Worm (Caenorhabditis elegans) whole organism, midembryonic: Measurements from ENCODE around the gene idpp-1.

Source experiments
- T22C8.4 ChIP-seq: fragments of 200-800 bp; sonication (Bioruptor generic); IDR thresholded peaks from 2 replicates; pipeline ENCODE4 v1.3.6; 2022; ENCODE audit warnings: missing genetic modification characterization, missing compliant biosample characterization
- cog-1 ChIP-seq: sonication (generic microtip); optimal IDR thresholded peaks from 2 replicates; lab custom pipeline; 2016; ENCODE audit warnings: missing genetic modification characterization, missing compliant biosample characterization
- flt-1 ChIP-seq: fragments of 200-800 bp; sonication (Bioruptor generic); IDR thresholded peaks from 2 replicates; pipeline ENCODE4 v1.3.6; 2022; ENCODE audit warnings: missing genetic modification characterization, missing compliant biosample characterization
- klf-2 ChIP-seq: fragments of 200-800 bp; sonication (Bioruptor generic); conservative IDR thresholded peaks from 2 replicates; pipeline ENCODE4 v1.3.6; 2022; ENCODE audit warnings: missing genetic modification reagents, missing genetic modification characterization, missing compliant biosample characterization
- med-1 ChIP-seq: sonication (generic microtip); optimal IDR thresholded peaks from 2 replicates; lab custom pipeline; 2017; ENCODE audit warnings: missing genetic modification characterization, mild to moderate bottlenecking, missing compliant biosample characterization, antibody characterized with exemption, missing genetic modification reagents; ENCODE audit not compliant: insufficient read depth
- ref-1 ChIP-seq: fragments of 200-800 bp; sonication (Bioruptor generic); conservative IDR thresholded peaks from 2 replicates; pipeline ENCODE4 v1.3.6; 2022; ENCODE audit warnings: missing genetic modification reagents, missing genetic modification characterization, missing compliant biosample characterization
- tab-1 ChIP-seq: fragments of 200-800 bp; sonication (Bioruptor generic); IDR thresholded peaks from 2 replicates; pipeline ENCODE4 v1.3.6; 2022; ENCODE audit warnings: missing genetic modification characterization, missing compliant biosample characterization
- ztf-23 ChIP-seq: fragments of 200-800 bp; sonication (Bioruptor generic); IDR thresholded peaks from 2 replicates; pipeline ENCODE4 v1.3.6; 2022; ENCODE audit warnings: missing genetic modification reagents, missing genetic modification characterization, missing compliant biosample characterization
- ztf-29 ChIP-seq: fragments of 200-800 bp; sonication (Bioruptor generic); IDR thresholded peaks from 2 replicates; pipeline ENCODE4 v1.3.6; 2022; ENCODE audit warnings: missing genetic modification reagents, missing genetic modification characterization, missing compliant biosample characterization

idpp-1 gene

DNA sequence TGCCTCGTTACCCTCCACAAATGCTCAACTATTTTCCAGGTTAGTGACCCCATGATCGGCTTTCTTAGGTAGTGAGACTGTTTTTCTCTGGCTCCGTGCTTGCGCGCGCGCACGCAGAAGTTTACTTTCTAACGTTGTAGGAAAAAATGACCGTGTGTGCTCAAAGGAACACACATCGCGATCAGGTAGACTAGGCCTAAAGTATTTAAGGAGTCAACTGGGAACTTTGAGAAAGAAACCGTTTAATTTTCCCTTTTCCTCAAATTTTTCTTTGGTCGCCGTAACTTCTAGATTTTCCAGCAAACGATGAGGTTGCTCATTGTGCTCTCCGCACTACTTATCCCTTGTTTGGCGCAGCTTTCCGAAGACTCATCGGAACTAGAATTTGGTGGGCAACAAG is at the start of gene idpp-1:
TSS of gene idpp-1 (plus strand) at position 301 of the 400 bp plus-strand sequence.
- TF ChIP-seq klf-2 (GFP tag; lab: Robert Waterston, UW) (no peak), ztf-23 (GFP tag; lab: Robert Waterston, UW) (no peak), T22C8.4 (no peak), tab-1 (no peak), ref-1 (no peak), ztf-29 (GFP tag; lab: Robert Waterston, UW) (no peak), med-1 (GFP tag; lab: Kevin White, UChicago) (no peak), cog-1 (tag; lab: Kevin White, UChicago) (no peak), flt-1 (GFP tag; lab: Robert Waterston, UW) (no peak)

DNA sequence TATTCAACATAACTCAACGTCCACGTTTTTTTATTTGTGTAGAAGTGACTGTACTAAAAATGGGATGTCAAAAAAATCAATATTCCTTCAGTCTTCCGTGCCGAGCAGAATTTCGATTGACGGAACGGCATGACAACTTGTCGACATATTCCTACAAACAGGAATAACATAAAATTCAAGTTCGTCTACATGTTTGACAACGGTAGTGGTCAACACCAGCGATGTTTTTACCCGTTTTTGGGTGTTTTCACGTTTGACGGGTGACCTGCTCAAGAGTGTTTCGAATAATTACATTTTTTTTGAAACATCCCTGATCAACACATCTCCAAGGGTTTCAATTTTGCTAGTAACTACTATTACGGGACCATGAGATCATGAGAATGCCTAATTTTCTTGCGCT is 48.5 kb upstream of the idpp-1 start, which contains the start of gene W02B3.7:
TSS of gene W02B3.7 (minus strand) at position 101 of the 400 bp plus-strand sequence.
- no peak for TF ChIP-seq klf-2 (GFP tag; lab: Robert Waterston, UW)
- TF ChIP-seq T22C8.4 = no peak
- TF ChIP-seq ztf-29 (GFP tag; lab: Robert Waterston, UW) = no peak
- TF ChIP-seq med-1 (GFP tag; lab: Kevin White, UChicago) = no peak
- TF ChIP-seq cog-1 (tag; lab: Kevin White, UChicago) = no peak
- no peak for TF ChIP-seq ztf-23 (GFP tag; lab: Robert Waterston, UW)
- no peak for TF ChIP-seq ref-1
- no peak for TF ChIP-seq tab-1
- TF ChIP-seq flt-1 (GFP tag; lab: Robert Waterston, UW) = no peak

DNA sequence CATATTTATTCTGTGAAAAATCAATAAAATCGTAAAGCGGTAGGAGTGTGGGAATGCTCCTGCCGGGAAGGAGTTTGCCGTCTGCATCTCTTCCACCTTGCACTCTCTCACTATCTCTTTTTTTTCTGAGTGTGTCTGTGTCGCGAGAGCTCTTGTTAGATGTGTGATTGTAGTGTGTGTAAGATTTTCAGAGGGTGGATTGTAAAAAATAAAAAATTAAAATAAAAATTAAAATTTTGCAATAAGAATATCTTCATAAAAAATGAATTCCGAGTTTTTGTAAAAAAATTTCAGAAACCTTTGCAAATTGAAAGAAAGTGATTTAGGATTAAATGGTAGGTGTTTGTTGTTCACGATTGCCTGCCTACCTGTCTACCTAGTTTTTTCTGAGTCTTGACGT is 44.1 kb upstream of the idpp-1 start, which contains the start of gene sel-15:
TSS of gene sel-15 (minus strand) at position 101 of the 400 bp plus-strand sequence.
- TF ChIP-seq cog-1 (tag; lab: Kevin White, UChicago) (no peak), ztf-23 (GFP tag; lab: Robert Waterston, UW) (no peak), ref-1 (no peak), klf-2 (GFP tag; lab: Robert Waterston, UW) (no peak), ztf-29 (GFP tag; lab: Robert Waterston, UW) (no peak), flt-1 (GFP tag; lab: Robert Waterston, UW) (no peak)

DNA sequence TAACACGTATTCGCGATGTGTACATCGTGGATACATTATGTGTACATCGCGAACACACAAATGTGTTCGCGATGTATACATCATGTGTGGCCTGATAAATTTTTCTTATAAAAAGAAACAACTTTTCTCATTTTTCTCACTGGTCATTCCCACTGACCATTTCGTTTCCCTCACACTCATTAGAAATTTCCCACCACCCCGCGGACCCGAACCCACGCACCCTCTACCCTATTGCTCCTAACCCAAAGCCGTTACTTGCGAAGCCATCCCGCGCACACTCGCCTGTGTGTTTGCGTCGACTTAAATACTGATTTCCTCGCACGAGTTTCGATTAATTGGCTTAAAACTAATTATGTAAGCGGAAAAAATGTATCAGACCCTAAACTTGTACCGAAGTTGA is 41.7 kb upstream of the idpp-1 start:
- TF ChIP-seq klf-2 (GFP tag; lab: Robert Waterston, UW) (no peak), ref-1 (peak; percentile 38; the same call in 1 of the 2 replicates), ztf-23 (GFP tag; lab: Robert Waterston, UW) (no peak), T22C8.4 (no peak), cog-1 (tag; lab: Kevin White, UChicago) (no peak), med-1 (GFP tag; lab: Kevin White, UChicago) (no peak), flt-1 (GFP tag; lab: Robert Waterston, UW) (no peak), tab-1 (peak; percentile 68; the same call in 1 of the 2 replicates), ztf-29 (GFP tag; lab: Robert Waterston, UW) (no peak)

DNA sequence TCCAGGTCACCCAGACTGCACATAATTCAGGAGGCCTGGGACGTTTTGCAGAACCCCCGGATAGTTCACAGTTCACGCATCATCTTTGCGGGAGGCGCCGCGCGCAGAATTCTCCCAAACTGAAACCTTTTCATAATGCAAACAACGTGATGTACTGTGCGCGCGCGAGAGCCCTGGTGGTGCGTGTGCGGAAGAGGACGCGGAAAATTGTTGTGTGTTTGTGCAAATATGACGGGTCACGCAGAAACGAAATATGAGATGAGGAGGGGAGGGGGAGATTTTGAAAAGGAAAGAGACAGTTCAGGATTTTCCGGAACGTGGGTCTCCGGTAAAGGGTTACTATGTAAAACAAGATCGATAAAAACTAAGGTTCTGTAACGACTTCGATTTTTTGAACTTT is 30.4 kb upstream of the idpp-1 start:
- no peak for TF ChIP-seq klf-2 (GFP tag; lab: Robert Waterston, UW)
- no peak for TF ChIP-seq T22C8.4
- no peak for TF ChIP-seq tab-1
- TF ChIP-seq ztf-29 (GFP tag; lab: Robert Waterston, UW) = no peak

DNA sequence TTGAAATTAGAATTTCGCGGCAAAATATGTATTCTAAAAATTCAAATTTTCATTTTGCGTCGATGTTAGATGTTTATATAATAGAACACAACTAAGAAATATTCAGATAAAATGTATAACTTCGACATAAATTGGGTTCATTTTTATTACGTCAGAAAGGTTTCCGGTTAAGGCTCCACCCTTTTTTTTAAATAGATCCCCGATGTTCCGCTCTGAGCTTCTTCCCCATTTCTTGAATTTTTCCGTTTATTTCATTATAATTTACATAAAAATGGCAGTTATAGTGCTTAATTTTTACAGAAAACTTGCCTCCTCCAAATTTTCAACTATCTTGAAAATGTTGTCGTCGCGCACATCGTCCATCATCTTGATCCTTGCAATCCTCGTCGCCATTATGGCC is 15.7 kb upstream of the idpp-1 start, which contains the start of gene flp-24:
TSS of gene flp-24 (plus strand) at position 301 of the 400 bp plus-strand sequence.
- TF ChIP-seq tab-1 (no peak), klf-2 (GFP tag; lab: Robert Waterston, UW) (no peak), ref-1 (no peak), med-1 (GFP tag; lab: Kevin White, UChicago) (no peak), ztf-29 (GFP tag; lab: Robert Waterston, UW) (no peak)

DNA sequence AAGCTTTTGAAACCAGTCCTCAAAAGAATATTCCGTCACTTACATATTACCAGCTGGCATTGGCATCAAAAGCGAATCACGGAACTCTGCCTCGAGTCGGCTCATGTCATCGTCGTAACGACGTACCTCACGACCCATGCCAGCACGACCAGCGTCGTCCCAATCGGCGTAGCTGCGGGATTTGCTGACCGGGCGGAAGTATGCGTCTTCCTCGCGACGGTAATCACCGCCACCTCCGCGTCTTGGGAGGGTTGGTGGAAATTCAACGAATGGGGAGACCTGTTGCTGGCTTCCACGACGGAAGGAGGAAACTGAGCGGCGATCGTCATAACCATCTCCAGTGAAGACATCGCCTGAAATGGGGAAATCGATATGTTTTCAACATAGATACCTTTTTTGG is 12.4 kb upstream of the idpp-1 start:
- TF ChIP-seq klf-2 (GFP tag; lab: Robert Waterston, UW) (no peak), tab-1 (no peak), ztf-29 (GFP tag; lab: Robert Waterston, UW) (no peak)

DNA sequence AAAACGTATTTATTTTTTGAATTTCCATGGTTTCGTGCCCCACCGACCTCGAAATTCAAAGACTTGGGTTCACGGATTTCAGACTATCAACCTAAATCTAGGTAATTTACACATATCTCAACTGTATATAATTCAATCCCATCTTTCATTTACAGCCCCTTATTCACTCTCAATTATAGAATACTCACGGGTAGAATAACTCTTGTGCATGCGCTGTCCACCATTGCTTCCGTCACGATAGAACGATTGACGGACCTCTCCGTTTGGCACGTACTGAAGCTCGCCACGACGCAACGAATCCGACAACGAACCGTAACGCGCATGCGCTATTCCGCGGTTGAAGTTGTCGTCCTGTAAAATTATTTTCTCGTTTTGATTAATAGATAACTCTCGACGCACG is 11.8 kb upstream of the idpp-1 start:
- no peak for TF ChIP-seq tab-1
- no peak for TF ChIP-seq ztf-29 (GFP tag; lab: Robert Waterston, UW)
- TF ChIP-seq ztf-23 (GFP tag; lab: Robert Waterston, UW) = no peak
- TF ChIP-seq flt-1 (GFP tag; lab: Robert Waterston, UW) = no peak
- TF ChIP-seq cog-1 (tag; lab: Kevin White, UChicago) = no peak
- no peak for TF ChIP-seq med-1 (GFP tag; lab: Kevin White, UChicago)
- TF ChIP-seq T22C8.4 = no peak
- no peak for TF ChIP-seq klf-2 (GFP tag; lab: Robert Waterston, UW)
- no peak for TF ChIP-seq ref-1

DNA sequence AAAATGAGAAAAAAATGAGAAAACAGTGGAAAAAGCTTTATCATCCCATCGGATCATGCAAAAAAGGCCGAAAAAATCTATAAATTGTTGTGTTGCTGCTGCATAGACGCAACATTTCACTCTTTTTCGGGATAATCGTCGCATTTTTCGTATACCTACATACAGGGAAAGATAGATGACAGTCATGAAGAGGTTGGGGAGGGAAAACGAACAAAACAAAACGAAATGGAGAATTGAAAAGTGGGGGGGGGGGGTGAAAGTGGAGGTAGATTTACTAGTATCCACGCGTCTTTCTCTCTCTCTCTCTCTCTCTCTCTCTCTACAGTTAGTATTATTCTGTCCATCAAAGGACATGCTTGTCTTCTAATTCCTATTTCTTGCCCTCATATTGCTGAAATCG is 4.0 kb downstream of the idpp-1 start:
- TF ChIP-seq T22C8.4 (no peak), cog-1 (tag; lab: Kevin White, UChicago) (no peak), ref-1 (no peak), ztf-23 (GFP tag; lab: Robert Waterston, UW) (no peak), klf-2 (GFP tag; lab: Robert Waterston, UW) (no peak), tab-1 (no peak), med-1 (GFP tag; lab: Kevin White, UChicago) (no peak), ztf-29 (GFP tag; lab: Robert Waterston, UW) (no peak), flt-1 (GFP tag; lab: Robert Waterston, UW) (no peak)

DNA sequence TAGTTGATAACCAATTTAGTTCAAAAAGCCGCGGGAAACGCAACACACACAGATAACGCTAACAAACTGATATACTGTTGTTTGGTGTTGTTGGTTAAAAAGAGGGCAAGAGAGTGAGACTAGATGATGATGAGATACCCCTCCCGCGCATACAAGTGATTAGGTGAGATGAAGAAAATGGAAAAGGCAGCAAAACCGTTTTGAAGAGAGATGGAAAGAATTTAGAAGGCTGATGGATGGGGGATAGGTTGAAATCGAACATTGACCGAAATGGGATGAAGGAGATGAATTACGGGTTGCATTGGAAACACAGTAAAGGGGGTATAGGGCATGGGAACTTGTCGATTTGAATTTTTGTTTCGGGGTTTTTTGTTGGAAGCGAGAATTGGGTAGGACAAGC is 8.3 kb downstream of the idpp-1 start:
- no peak for TF ChIP-seq cog-1 (tag; lab: Kevin White, UChicago)
- no peak for TF ChIP-seq ref-1
- TF ChIP-seq flt-1 (GFP tag; lab: Robert Waterston, UW) = no peak
- TF ChIP-seq ztf-23 (GFP tag; lab: Robert Waterston, UW) = no peak
- no peak for TF ChIP-seq T22C8.4
- no peak for TF ChIP-seq klf-2 (GFP tag; lab: Robert Waterston, UW)
- TF ChIP-seq med-1 (GFP tag; lab: Kevin White, UChicago) = no peak
- TF ChIP-seq ztf-29 (GFP tag; lab: Robert Waterston, UW) = no peak
- TF ChIP-seq tab-1 = no peak
